Worm (Caenorhabditis elegans) whole organism, young adult: ENCODE results near the gene mrps-23.

Experiments
- B0261.1 ChIP-seq: sonication (generic microtip); optimal IDR thresholded peaks from 2 replicates; lab custom pipeline; 2016; ENCODE audit warnings: mild to moderate bottlenecking, missing genetic modification characterization, moderate library complexity, missing compliant biosample characterization
- B0336.3 ChIP-seq: fragments of 200-800 bp; sonication (Bioruptor generic); IDR thresholded peaks from 2 replicates; pipeline ENCODE4 v1.3.6; 2022; ENCODE audit warnings: missing genetic modification characterization, missing compliant biosample characterization
- F23B12.7 ChIP-seq: sonication (generic microtip); optimal IDR thresholded peaks from 2 replicates; lab custom pipeline; 2017; ENCODE audit warnings: missing genetic modification characterization, mild to moderate bottlenecking, missing compliant biosample characterization, antibody characterized with exemption, moderate library complexity; ENCODE audit not compliant: insufficient read depth
- F33H1.4 ChIP-seq: fragments of 200-800 bp; sonication (Bioruptor generic); IDR thresholded peaks from 2 replicates; pipeline ENCODE4 v1.3.6; 2022; ENCODE audit warnings: missing genetic modification reagents, missing genetic modification characterization, missing compliant biosample characterization
- F39B2.1 ChIP-seq: fragments of 200-800 bp; sonication (Bioruptor generic); IDR thresholded peaks from 2 replicates; pipeline ENCODE4 v1.3.6; 2022; ENCODE audit warnings: missing genetic modification reagents, missing genetic modification characterization, missing compliant biosample characterization
- F49E8.2 ChIP-seq: sonication (generic microtip); optimal IDR thresholded peaks from 3 replicates; lab custom pipeline; 2017; ENCODE audit warnings: missing genetic modification characterization, mild to moderate bottlenecking, missing compliant biosample characterization, antibody characterized with exemption, moderate library complexity; ENCODE audit not compliant: insufficient read depth
- K11D2.4 ChIP-seq: fragments of 200-800 bp; sonication (Bioruptor generic); IDR thresholded peaks from 2 replicates; pipeline ENCODE4 v1.3.6; 2022; ENCODE audit warnings: missing genetic modification reagents, missing genetic modification characterization, missing compliant biosample characterization
- Y56A3A.18 ChIP-seq: fragments of 200-800 bp; sonication (Bioruptor generic); IDR thresholded peaks from 2 replicates; pipeline ENCODE4 v1.3.6; 2022; ENCODE audit warnings: missing genetic modification reagents, missing genetic modification characterization, missing compliant biosample characterization
- Y67H2A.10 ChIP-seq: fragments of 200-800 bp; sonication (Bioruptor generic); conservative IDR thresholded peaks from 2 replicates; pipeline ENCODE4 v1.3.6; 2022; ENCODE audit warnings: missing genetic modification reagents, missing genetic modification characterization, missing compliant biosample characterization
- ama-1 ChIP-seq, 3 experiments: fragments of 150-350 bp in 1 of 3; sonication (generic microtip) in 2 of 3; optimal IDR thresholded peaks; 2 replicates each; lab custom pipeline; 2014 to 2018; ENCODE audit warnings: missing biosample characterization in 2 of 3, missing genetic modification characterization in 2 of 3, missing genetic modification reagents in 2 of 3
- attf-5 ChIP-seq: fragments of 200-800 bp; sonication (Bioruptor generic); optimal IDR thresholded peaks from 2 replicates; lab custom pipeline; 2018; ENCODE audit warnings: mild to moderate bottlenecking, missing genetic modification characterization, missing compliant biosample characterization
- die-1 ChIP-seq: sonication (generic microtip); optimal IDR thresholded peaks from 2 replicates; lab custom pipeline; 2016; ENCODE audit warnings: missing genotype, mild to moderate bottlenecking, missing genetic modification characterization, missing compliant biosample characterization
- dox-1 ChIP-seq: fragments of 200-800 bp; sonication (Bioruptor generic); IDR thresholded peaks from 2 replicates; pipeline ENCODE4 v1.3.6; 2022; ENCODE audit warnings: missing genetic modification reagents, missing genetic modification characterization, missing compliant biosample characterization
- egl-44 ChIP-seq: fragments of 200-800 bp; sonication (Bioruptor generic); IDR thresholded peaks from 2 replicates; pipeline ENCODE4 v1.3.6; 2022; ENCODE audit warnings: missing genetic modification reagents, missing genetic modification characterization, missing compliant biosample characterization
- egrh-3 ChIP-seq: fragments of 200-800 bp; sonication (Bioruptor generic); IDR thresholded peaks from 2 replicates; pipeline ENCODE4 v1.3.6; 2022; ENCODE audit warnings: missing genetic modification reagents, missing genetic modification characterization, missing compliant biosample characterization
- hmg-1.2 ChIP-seq: fragments of 200-800 bp; sonication (Bioruptor generic); IDR thresholded peaks from 2 replicates; pipeline ENCODE4 v1.3.6; 2022; ENCODE audit warnings: missing genetic modification reagents, missing genetic modification characterization, missing compliant biosample characterization
- hmg-20 ChIP-seq: fragments of 200-800 bp; sonication (Bioruptor generic); IDR thresholded peaks from 2 replicates; pipeline ENCODE4 v1.3.6; 2022; ENCODE audit warnings: missing genetic modification reagents, missing genetic modification characterization, missing compliant biosample characterization
- hsf-1 ChIP-seq: fragments of 200-800 bp; sonication (Bioruptor generic); IDR thresholded peaks from 2 replicates; pipeline ENCODE4 v1.3.6; 2022; ENCODE audit warnings: missing genetic modification reagents, missing genetic modification characterization, missing compliant biosample characterization
- let-607 ChIP-seq, 2 experiments: fragments of 200-800 bp in 1 of 2; sonication (Bioruptor generic) in 1 of 2; sonication (generic microtip) in 1 of 2; optimal IDR thresholded peaks; 2 replicates each; lab custom pipeline; 2016 to 2018; ENCODE audit warnings: mild to moderate bottlenecking in 2 of 2, missing compliant biosample characterization in 2 of 2, missing genetic modification characterization in 2 of 2, moderate library complexity in 2 of 2, missing genotype in 1 of 2
- lin-35 ChIP-seq, 3 experiments: fragments of 150-350 bp in 2 of 3; sonication (generic microtip) in 1 of 3; optimal IDR thresholded peaks; 2 replicates each; lab custom pipeline; 2014 to 2018; ENCODE audit warnings: missing biosample characterization in 3 of 3, missing genetic modification characterization in 3 of 3, missing genetic modification reagents in 3 of 3
- lsl-1 ChIP-seq: fragments of 200-800 bp; sonication (Bioruptor generic); optimal IDR thresholded peaks from 2 replicates; lab custom pipeline; 2018; ENCODE audit warnings: mild to moderate bottlenecking, missing genetic modification characterization, moderate library complexity, missing compliant biosample characterization
- lsy-27 ChIP-seq: sonication (generic microtip); optimal IDR thresholded peaks from 2 replicates; lab custom pipeline; 2017; ENCODE audit warnings: missing genetic modification characterization, mild to moderate bottlenecking, missing compliant biosample characterization, antibody characterized with exemption, missing genotype, borderline replicate concordance; ENCODE audit not compliant: insufficient read depth
- madf-6 ChIP-seq: fragments of 200-800 bp; sonication (Bioruptor generic); IDR thresholded peaks from 2 replicates; pipeline ENCODE4 v1.3.6; 2022; ENCODE audit warnings: missing genetic modification reagents, missing genetic modification characterization, missing compliant biosample characterization
- mcd-1 ChIP-seq: fragments of 200-800 bp; sonication (Bioruptor generic); IDR thresholded peaks from 2 replicates; pipeline ENCODE4 v1.3.6; 2022; ENCODE audit warnings: missing genetic modification reagents, missing genetic modification characterization, missing compliant biosample characterization
- mes-4 ChIP-seq: sonication (generic microtip); optimal IDR thresholded peaks from 2 replicates; lab custom pipeline; 2016; ENCODE audit warnings: missing genotype, missing genetic modification characterization, missing compliant biosample characterization
- mxl-1 ChIP-seq: sonication (generic microtip); optimal IDR thresholded peaks from 2 replicates; lab custom pipeline; 2016; ENCODE audit warnings: missing genetic modification characterization, missing compliant biosample characterization
- nfya-1 ChIP-seq: sonication (generic microtip); optimal IDR thresholded peaks from 2 replicates; lab custom pipeline; 2017; ENCODE audit warnings: antibody characterized with exemption, missing compliant biosample characterization, missing genetic modification characterization, borderline replicate concordance; ENCODE audit not compliant: insufficient read depth
- pbrm-1 ChIP-seq: fragments of 200-800 bp; sonication (Bioruptor generic); IDR thresholded peaks from 2 replicates; pipeline ENCODE4 v1.3.6; 2022; ENCODE audit warnings: missing genetic modification reagents, missing genetic modification characterization, missing compliant biosample characterization
- rpc-1 ChIP-seq, 2 experiments: fragments of 150-350 bp in 1 of 2; sonication (generic microtip) in 1 of 2; optimal IDR thresholded peaks; 2 replicates each; lab custom pipeline; 2014 to 2018; ENCODE audit warnings: missing biosample characterization in 1 of 2, missing genetic modification characterization in 1 of 2, missing genetic modification reagents in 1 of 2, missing genotype in 1 of 2
- snpc-1.1 ChIP-seq: sonication (generic microtip); optimal IDR thresholded peaks from 2 replicates; lab custom pipeline; 2017; ENCODE audit warnings: missing genetic modification characterization, mild to moderate bottlenecking, missing compliant biosample characterization, antibody characterized with exemption, moderate library complexity, missing genotype, missing genetic modification reagents; ENCODE audit not compliant: insufficient read depth
- tlf-1 ChIP-seq: fragments of 200-800 bp; sonication (Bioruptor generic); optimal IDR thresholded peaks from 2 replicates; lab custom pipeline; 2018; ENCODE audit warnings: mild to moderate bottlenecking, missing genetic modification characterization, missing compliant biosample characterization
- ztf-18 ChIP-seq: sonication (generic microtip); optimal IDR thresholded peaks from 2 replicates; lab custom pipeline; 2016; ENCODE audit warnings: missing genotype, mild to moderate bottlenecking, missing genetic modification characterization, missing compliant biosample characterization
- ztf-3 ChIP-seq: fragments of 200-800 bp; sonication (Bioruptor generic); optimal IDR thresholded peaks from 2 replicates; lab custom pipeline; 2018; ENCODE audit warnings: mild to moderate bottlenecking, missing genetic modification characterization, missing compliant biosample characterization

The mrps-23 gene

DNA sequence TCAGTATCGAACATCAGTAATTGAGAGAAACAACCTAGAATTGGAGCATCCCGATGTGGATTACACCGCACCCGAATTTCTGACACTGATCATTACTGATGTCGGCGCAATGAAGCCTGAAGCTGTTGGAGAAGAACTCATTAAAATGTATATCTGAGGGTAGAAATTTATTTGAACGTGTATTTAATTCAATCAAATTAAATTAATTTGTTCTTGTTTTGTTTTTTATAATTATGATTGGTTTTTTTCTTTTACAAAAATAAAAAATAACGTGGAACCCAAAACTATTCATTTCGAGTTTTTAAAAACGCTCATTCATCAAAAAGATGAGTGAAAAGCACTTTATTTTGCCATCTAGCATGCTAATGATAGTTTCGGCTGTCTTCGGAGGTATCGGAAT, 20.7 kb upstream of the mrps-23 start, which contains the start of gene ZK1098.9:
Gene ZK1098.9, plus strand, starts transcription at position 301 of the 400 bp plus-strand sequence.
- TF ChIP-seq snpc-1.1 (tag; lab: Kevin White, UChicago): no peak
- TF ChIP-seq F49E8.2: no peak
- no peak for TF ChIP-seq ama-1 (optimal IDR thresholded peaks at IDR 0.05; lab: Kevin White, UChicago)
- TF ChIP-seq ama-1 (GFP tag; optimal IDR thresholded peaks at IDR 0.05; lab: Kevin White, UChicago): no peak
- no peak for TF ChIP-seq nfya-1 (tag; lab: Kevin White, UChicago)
- TF ChIP-seq pbrm-1 (GFP tag; lab: Robert Waterston, UW): no peak
- TF ChIP-seq mes-4 (tag; lab: Kevin White, UChicago): no peak
- no peak for TF ChIP-seq F39B2.1 (GFP tag; lab: Robert Waterston, UW)

DNA sequence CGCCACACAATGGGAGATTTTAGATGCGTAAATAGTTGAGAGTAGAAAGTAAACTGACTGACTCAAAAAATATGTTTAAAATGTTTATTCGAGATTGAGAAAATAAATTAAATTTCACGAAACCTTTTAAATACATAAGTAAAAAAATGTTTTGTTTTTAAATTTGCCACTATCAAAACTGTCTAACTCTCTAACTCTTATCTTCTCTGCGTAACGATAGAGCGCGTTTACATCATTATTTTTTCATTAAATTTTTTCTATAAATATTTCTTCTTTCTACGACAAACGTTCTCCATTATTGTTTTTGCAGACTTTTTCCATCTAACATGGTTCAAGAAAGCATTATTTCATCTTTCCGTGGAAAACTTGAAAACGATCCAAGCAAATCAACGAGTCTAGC, 19.3 kb upstream of the mrps-23 start, which contains the start of gene eif-2Balpha:
Gene eif-2Balpha, plus strand, starts transcription at position 304 of the 400 bp plus-strand sequence.
- TF ChIP-seq attf-5 (GFP tag; lab: Kevin White, UChicago): peak; percentile 18
- no peak for TF ChIP-seq Y56A3A.18 (GFP tag; lab: Robert Waterston, UW)
- TF ChIP-seq hmg-1.2 (GFP tag; lab: Robert Waterston, UW): peak; percentile 51; the same call in 1 of the 2 replicates
- no peak for TF ChIP-seq ztf-3 (GFP tag; lab: Kevin White, UChicago)
- TF ChIP-seq mcd-1 (GFP tag; lab: Robert Waterston, UW): peak; percentile 44; the same call in 1 of the 2 replicates
- TF ChIP-seq F23B12.7: no peak
- TF ChIP-seq pbrm-1 (GFP tag; lab: Robert Waterston, UW): no peak
- TF ChIP-seq rpc-1 (optimal IDR thresholded peaks at IDR 0.05; lab: Kevin White, UChicago): no peak
- no peak for TF ChIP-seq rpc-1 (tag; optimal IDR thresholded peaks at IDR 0.05; lab: Kevin White, UChicago)
- peak; percentile 31 for TF ChIP-seq lsl-1 (GFP tag; lab: Kevin White, UChicago)
- TF ChIP-seq tlf-1 (GFP tag; lab: Kevin White, UChicago): no peak
- TF ChIP-seq lsy-27 (tag; lab: Kevin White, UChicago): no peak
- no peak for TF ChIP-seq mxl-1
- TF ChIP-seq, all 124 proteins: peak for 4

DNA sequence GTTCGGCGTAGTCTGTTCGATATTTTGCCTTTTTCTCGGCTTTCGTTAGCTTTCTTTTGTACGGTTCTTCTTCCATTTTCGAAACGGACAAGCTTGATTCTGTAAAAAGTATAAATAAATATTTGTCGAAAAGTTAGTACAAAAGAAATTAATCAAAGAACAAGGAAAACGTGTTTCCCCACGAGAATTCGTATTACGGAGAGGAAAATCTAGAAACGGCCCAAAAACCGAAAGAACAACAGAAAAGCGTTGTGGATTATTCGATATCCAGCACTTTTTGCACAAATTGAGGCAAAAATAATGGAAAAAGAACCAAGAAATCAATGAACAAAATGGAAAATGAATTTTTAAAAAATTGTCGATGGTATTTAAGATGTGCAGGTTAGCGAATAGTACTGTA, 18.8 kb upstream of the mrps-23 start, which contains the start of gene mut-7:
Gene mut-7, minus strand, starts transcription at position 101 of the 400 bp plus-strand sequence.
- TF ChIP-seq K11D2.4 (GFP tag; lab: Robert Waterston, UW) (no peak), madf-6 (GFP tag; lab: Robert Waterston, UW) (peak; percentile 37; the same call in 1 of the 2 replicates)

DNA sequence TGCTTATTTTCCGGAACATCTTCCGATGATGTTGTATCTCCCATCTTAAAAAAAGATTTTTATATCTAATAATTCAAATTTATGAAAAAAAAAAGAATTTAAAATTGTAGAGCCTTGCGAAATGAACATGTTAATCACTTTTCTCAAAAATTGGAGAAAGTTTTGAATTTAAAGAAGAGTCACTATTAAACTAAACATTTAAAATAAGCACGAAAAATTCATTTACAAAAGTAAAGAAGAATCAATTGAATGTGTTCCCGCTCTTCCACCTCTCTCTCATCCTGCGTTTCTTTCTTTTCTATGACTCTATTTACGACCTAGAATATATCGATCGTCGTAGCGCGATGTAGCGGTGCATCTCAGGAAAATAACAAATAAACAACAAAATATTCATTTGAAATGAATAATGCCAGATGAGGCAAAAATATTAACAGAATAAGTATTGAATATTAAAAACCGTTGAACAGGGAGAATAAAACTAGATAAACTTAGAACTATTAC, 15.2 kb upstream of the mrps-23 start, which contains the start of gene ZK1098.3:
Gene ZK1098.3, minus strand, starts transcription at position 51 of the 501 bp plus-strand sequence.
- TF ChIP-seq B0261.1 (tag; lab: Kevin White, UChicago) (no peak), attf-5 (GFP tag; lab: Kevin White, UChicago) (peak; percentile 2), hmg-1.2 (GFP tag; lab: Robert Waterston, UW) (peak; percentile 27; the same call in 1 of the 2 replicates)

DNA sequence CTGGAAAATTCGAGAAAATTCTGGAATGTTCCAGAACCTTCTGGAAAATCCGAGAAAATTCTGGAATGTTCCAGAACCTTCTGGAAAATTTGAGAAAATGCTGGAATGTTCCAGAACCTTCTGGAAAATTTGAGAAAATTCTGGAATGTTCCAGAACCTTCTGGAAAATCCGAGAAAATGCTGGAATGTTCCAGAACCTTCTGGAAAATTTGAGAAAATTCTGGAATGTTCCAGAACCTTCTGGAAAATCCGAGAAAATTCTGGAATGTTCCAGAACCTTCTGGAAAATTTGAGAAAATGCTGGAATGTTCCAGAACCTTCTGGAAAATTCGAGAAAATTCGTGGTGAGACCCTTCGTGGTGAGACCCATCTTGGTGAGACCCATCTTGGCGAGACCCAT, 10.7 kb upstream of the mrps-23 start:
- peak; percentile 17; the same call in 1 of the 2 replicates for TF ChIP-seq pbrm-1 (GFP tag; lab: Robert Waterston, UW)
- peak; percentile 19; the same call in 1 of the 2 replicates for TF ChIP-seq madf-6 (GFP tag; lab: Robert Waterston, UW)
- TF ChIP-seq F33H1.4 (GFP tag; lab: Robert Waterston, UW): peak; percentile 52
- 0 out of 2 replicates have a peak, but pooled peaks have one; percentile 29 for TF ChIP-seq dox-1 (GFP tag; lab: Robert Waterston, UW)
- TF ChIP-seq hsf-1 (GFP tag; lab: Robert Waterston, UW): peak; percentile 96
- 0 out of 2 replicates have a peak, but pooled peaks have one; percentile 27 for TF ChIP-seq egrh-3 (GFP tag; lab: Robert Waterston, UW)

DNA sequence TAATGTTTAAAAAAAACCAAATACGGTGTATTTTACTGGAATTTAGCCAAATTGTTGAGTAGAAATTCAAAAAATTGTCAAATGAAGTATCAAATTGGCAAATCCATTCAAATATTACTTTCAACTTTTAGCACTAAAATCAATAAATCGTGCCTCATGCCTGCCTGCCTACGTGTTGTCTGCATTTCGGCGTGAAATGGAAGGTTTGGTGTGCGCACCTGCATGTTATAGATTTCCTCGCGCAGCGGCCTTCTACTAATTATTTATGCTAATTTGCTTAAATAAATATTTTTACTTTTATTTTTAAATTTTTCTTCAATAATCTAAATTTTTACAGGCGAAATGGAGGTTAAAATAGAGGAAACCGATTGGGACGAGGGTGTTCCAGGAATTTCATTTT, 5.4 kb upstream of the mrps-23 start, which contains the start of gene ZK1098.2:
Gene ZK1098.2, plus strand, starts transcription at position 336 of the 400 bp plus-strand sequence.
- peak; percentile 64 for TF ChIP-seq F23B12.7
- no peak for TF ChIP-seq hmg-20 (GFP tag; lab: Robert Waterston, UW)
- peak in 1 of 3 experiments; percentile 49 for TF ChIP-seq lin-35 (GFP tag; optimal IDR thresholded peaks at IDR 0.05; lab: Kevin White, UChicago)
- TF ChIP-seq die-1 (tag; lab: Kevin White, UChicago): no peak
- no peak for TF ChIP-seq B0336.3 (GFP tag; lab: Robert Waterston, UW)
- 0 out of 2 replicates have a peak, but pooled peaks have one; percentile 13 for TF ChIP-seq egl-44
- peak; percentile 61 for TF ChIP-seq attf-5 (GFP tag; lab: Kevin White, UChicago)
- no peak for TF ChIP-seq Y67H2A.10 (GFP tag; lab: Robert Waterston, UW)
- TF ChIP-seq let-607 (tag; optimal IDR thresholded peaks at IDR 0.05; lab: Kevin White, UChicago): peak; percentile 77 to 92
- peak; percentile 20 for TF ChIP-seq ztf-18 (tag; lab: Kevin White, UChicago)
